Worm (Caenorhabditis elegans): ENCODE measurements around the gene his-72.

DNA sequence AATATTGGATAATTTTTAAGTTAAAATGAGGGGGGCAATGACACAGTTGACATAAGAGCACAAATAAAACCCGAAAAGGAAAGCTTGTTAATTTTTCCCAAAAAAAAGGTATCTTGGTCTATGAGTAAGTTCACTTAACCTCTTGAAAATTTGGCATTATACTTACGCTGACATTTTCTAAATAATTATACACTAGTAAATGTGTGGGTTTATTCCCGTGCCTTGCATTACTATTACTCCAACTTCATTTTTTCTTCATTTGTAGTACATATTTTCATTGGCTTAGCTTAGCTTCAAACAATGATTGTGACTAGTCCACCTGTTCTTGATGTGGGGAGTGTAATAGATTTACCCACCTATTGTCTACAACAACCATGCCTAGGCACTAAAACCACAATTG lies 9.6 kb downstream of the his-72 start, which contains the start of gene Y75B8A.34:
- TF ChIP-seq sox-4 (tag; optimal IDR thresholded peaks at IDR 0.05), result no peak
- TF ChIP-seq fkh-10 (GFP tag; optimal IDR thresholded peaks at IDR 0.05), result no peak
- no peak for TF ChIP-seq fkh-4 (tag; optimal IDR thresholded peaks at IDR 0.05; ENCODE audit: borderline replicate concordance)
- TF ChIP-seq lin-35 (GFP tag; optimal IDR thresholded peaks at IDR 0.05), result no peak

Data from whole organism, L1 larva.